Worm (Caenorhabditis elegans) whole organism, L4 larva: Measurements from ENCODE around the gene srx-38.

Experiments used
- aha-1 ChIP-seq: fragments of 150-350 bp; peaks from one replicate; lab custom pipeline; 2014; ENCODE audit warnings: missing biosample characterization, missing genetic modification characterization
- ama-1 ChIP-seq: fragments of 150-350 bp; optimal IDR thresholded peaks from 2 replicates; lab custom pipeline; 2014; ENCODE audit warnings: inconsistent platforms, mixed read lengths
- ces-1 ChIP-seq: fragments of 150-350 bp; sonication (generic microtip); optimal IDR thresholded peaks from 4 replicates; lab custom pipeline; 2014; ENCODE audit warnings: missing biosample characterization, missing genetic modification reagents, missing genetic modification characterization
- fos-1 ChIP-seq: fragments of 150-350 bp; optimal IDR thresholded peaks from 2 replicates; lab custom pipeline; 2014; ENCODE audit warnings: missing biosample characterization, missing genetic modification characterization
- gei-8 ChIP-seq: fragments of 200-800 bp; sonication (Bioruptor generic); optimal IDR thresholded peaks from 2 replicates; lab custom pipeline; 2018; ENCODE audit warnings: mild to moderate bottlenecking, missing genetic modification characterization, missing compliant biosample characterization
- lin-15B ChIP-seq: fragments of 150-350 bp; sonication (generic microtip); optimal IDR thresholded peaks from 3 replicates; lab custom pipeline; 2014; ENCODE audit warnings: missing biosample characterization, missing genetic modification characterization
- lin-39 ChIP-seq: fragments of 150-350 bp; optimal IDR thresholded peaks from 2 replicates; lab custom pipeline; 2014; ENCODE audit warnings: missing biosample characterization, missing genetic modification reagents, missing genetic modification characterization
- nhr-11 ChIP-seq: fragments of 150-350 bp; optimal IDR thresholded peaks from 2 replicates; lab custom pipeline; 2014; ENCODE audit warnings: missing biosample characterization, missing genetic modification characterization
- pha-4 ChIP-seq, 2 experiments: fragments of 150-350 bp in 1 of 2; fragments of 200-800 bp in 1 of 2; sonication (Bioruptor generic) in 1 of 2; IDR thresholded peaks in 1 of 2; optimal IDR thresholded peaks in 1 of 2; 2 replicates each; pipeline versions ENCODE4 v1.3.6 to Lab custom; 2014 to 2022; ENCODE audit warnings: missing genetic modification characterization in 2 of 2, missing genetic modification reagents in 2 of 2, missing biosample characterization in 1 of 2, missing compliant biosample characterization in 1 of 2
- php-3 ChIP-seq: fragments of 200-800 bp; sonication (Bioruptor generic); IDR thresholded peaks from 2 replicates; pipeline ENCODE4 v1.3.6; 2022; ENCODE audit warnings: missing genetic modification reagents, missing genetic modification characterization, missing compliant biosample characterization
- snpc-4 ChIP-seq: fragments of 150-350 bp; optimal IDR thresholded peaks from 2 replicates; lab custom pipeline; 2014; ENCODE audit warnings: missing biosample characterization, missing genetic modification characterization
- ztf-11 ChIP-seq: fragments of 150-350 bp; optimal IDR thresholded peaks from 2 replicates; lab custom pipeline; 2014; ENCODE audit warnings: missing biosample characterization, missing genetic modification characterization

DNA sequence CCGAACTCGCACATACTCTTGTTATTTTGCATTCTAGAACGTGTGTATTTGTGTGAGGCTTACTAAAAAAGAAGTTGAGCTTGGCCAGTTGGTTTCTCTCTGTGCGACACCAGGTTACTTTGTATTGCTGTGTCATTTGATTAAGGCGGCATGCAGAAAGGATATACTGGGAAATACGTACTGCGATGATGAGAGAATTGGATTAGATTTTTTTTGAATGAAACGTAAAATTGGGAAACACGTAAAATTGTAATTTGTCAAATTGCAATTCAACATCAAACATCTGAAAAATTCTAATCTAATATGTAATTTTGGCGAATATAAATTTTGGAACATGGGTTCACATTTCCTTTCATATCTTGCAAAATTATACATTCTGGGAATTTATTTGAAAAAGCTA is 11.6 kb downstream of the srx-38 start, which contains the start of gene srh-129:
- TF ChIP-seq aha-1 (no peak), gei-8 (no peak), lin-15B (tag; lab: Kevin White, UChicago) (no peak), fos-1 (no peak), ces-1 (GFP tag; lab: Kevin White, UChicago) (no peak), ama-1 (lab: Kevin White, UChicago) (no peak), pha-4 (GFP tag; IDR thresholded peaks at IDR 0.05; lab: Robert Waterston, UW) (no peak), pha-4 (tag; optimal IDR thresholded peaks at IDR 0.05; lab: Kevin White, UChicago) (no peak), nhr-11 (tag; lab: Kevin White, UChicago) (no peak), snpc-4 (tag; lab: Kevin White, UChicago) (no peak), php-3 (GFP tag; lab: Robert Waterston, UW) (no peak), lin-39 (tag; lab: Kevin White, UChicago) (no peak), ztf-11 (no peak)
